Worm (Caenorhabditis elegans) whole organism, L1 larva: Measurements from ENCODE around the gene dhs-28.
A peak's percentile ranks its signal among the peaks of the same experiment; 100 is the strongest.

Experiments
- C34B4.2 ChIP-seq: sonication (generic microtip); optimal IDR thresholded peaks from 2 replicates; lab custom pipeline; 2017; ENCODE audit warnings: mild to moderate bottlenecking, missing genetic modification characterization, missing compliant biosample characterization
- Y116A8C.19 ChIP-seq: sonication (generic microtip); optimal IDR thresholded peaks from 2 replicates; lab custom pipeline; 2016; ENCODE audit warnings: missing compliant biosample characterization, missing genetic modification characterization, borderline replicate concordance
- aha-1 ChIP-seq: fragments of 150-350 bp; optimal IDR thresholded peaks from 2 replicates; lab custom pipeline; 2014; ENCODE audit warnings: missing biosample characterization, missing genetic modification characterization
- aly-2 ChIP-seq: fragments of 150-350 bp; optimal IDR thresholded peaks from 2 replicates; lab custom pipeline; 2014; ENCODE audit warnings: missing biosample characterization, missing genetic modification characterization
- blmp-1 ChIP-seq: fragments of 150-350 bp; optimal IDR thresholded peaks from 2 replicates; lab custom pipeline; 2014; ENCODE audit warnings: missing biosample characterization, missing genetic modification characterization
- ceh-63 ChIP-seq: fragments of 200-800 bp; sonication (Bioruptor generic); optimal IDR thresholded peaks from 2 replicates; lab custom pipeline; 2018; ENCODE audit warnings: mild to moderate bottlenecking, missing genetic modification characterization, missing compliant biosample characterization
- ceh-8 ChIP-seq: fragments of 200-800 bp; sonication (Bioruptor generic); optimal IDR thresholded peaks from 2 replicates; lab custom pipeline; 2018; ENCODE audit warnings: mild to moderate bottlenecking, missing genetic modification characterization, moderate library complexity, missing compliant biosample characterization
- ceh-88 ChIP-seq: fragments of 200-800 bp; sonication (Bioruptor generic); IDR thresholded peaks from 2 replicates; pipeline ENCODE4 v1.3.6; 2022; ENCODE audit warnings: missing genetic modification characterization, missing compliant biosample characterization
- ceh-90 ChIP-seq: sonication (generic microtip); optimal IDR thresholded peaks from 2 replicates; lab custom pipeline; 2016; ENCODE audit warnings: missing genetic modification characterization, missing compliant biosample characterization
- dpl-1 ChIP-seq, 3 experiments: fragments of 150-350 bp in 2 of 3; sonication (generic microtip) in 1 of 3; optimal IDR thresholded peaks; 2 replicates each; lab custom pipeline; 2014 to 2017; ENCODE audit warnings: missing biosample characterization in 3 of 3, missing genetic modification characterization in 3 of 3, missing genetic modification reagents in 3 of 3
- efl-1 ChIP-seq, 4 experiments: fragments of 150-350 bp; optimal IDR thresholded peaks in 3 of 4; peaks in 1 of 4; 1 replicate in 1 of 4; 2 replicates in 3 of 4; lab custom pipeline; 2014; ENCODE audit warnings: missing biosample characterization in 2 of 4, missing genetic modification characterization in 2 of 4, missing genetic modification reagents in 2 of 4
- elt-2 ChIP-seq: sonication (generic microtip); optimal IDR thresholded peaks from 2 replicates; lab custom pipeline; 2016; ENCODE audit warnings: missing genetic modification characterization, mild to moderate bottlenecking, inconsistent platforms, missing compliant biosample characterization, missing genetic modification reagents
- fkh-10 ChIP-seq: sonication (generic microtip); optimal IDR thresholded peaks from 2 replicates; lab custom pipeline; 2017; ENCODE audit warnings: missing biosample characterization, missing genetic modification reagents, missing genetic modification characterization
- fkh-4 ChIP-seq: sonication (generic microtip); optimal IDR thresholded peaks from 2 replicates; lab custom pipeline; 2016; ENCODE audit warnings: missing compliant biosample characterization, missing genetic modification characterization, borderline replicate concordance
- fkh-8 ChIP-seq: sonication (generic microtip); optimal IDR thresholded peaks from 2 replicates; lab custom pipeline; 2016; ENCODE audit warnings: mild to moderate bottlenecking, missing genetic modification characterization, missing compliant biosample characterization
- fos-1 ChIP-seq: fragments of 150-350 bp; optimal IDR thresholded peaks from 2 replicates; lab custom pipeline; 2014; ENCODE audit warnings: missing biosample characterization, missing genetic modification characterization
- hlh-17 ChIP-seq: fragments of 200-800 bp; sonication (Bioruptor generic); optimal IDR thresholded peaks from 2 replicates; lab custom pipeline; 2018; ENCODE audit warnings: missing genetic modification characterization, mild to moderate bottlenecking, missing compliant biosample characterization, moderate library complexity, borderline replicate concordance
- hpl-2 ChIP-seq: fragments of 150-350 bp; optimal IDR thresholded peaks from 2 replicates; lab custom pipeline; 2014; ENCODE audit warnings: missing biosample characterization, missing genetic modification reagents, missing genetic modification characterization
- isw-1 ChIP-seq: fragments of 200-800 bp; sonication (Bioruptor generic); IDR thresholded peaks from 2 replicates; pipeline ENCODE4 v1.3.6; 2022; ENCODE audit warnings: missing genetic modification characterization, missing compliant biosample characterization
- jun-1 ChIP-seq: fragments of 150-350 bp; optimal IDR thresholded peaks from 2 replicates; lab custom pipeline; 2014; ENCODE audit warnings: missing biosample characterization, missing genetic modification reagents, missing genetic modification characterization
- lin-13 ChIP-seq: fragments of 150-350 bp; optimal IDR thresholded peaks from 2 replicates; lab custom pipeline; 2014; ENCODE audit warnings: missing biosample characterization, missing genetic modification reagents, missing genetic modification characterization
- lin-14 ChIP-seq: fragments of 200-800 bp; sonication (Bioruptor generic); optimal IDR thresholded peaks from 2 replicates; lab custom pipeline; 2018; ENCODE audit warnings: mild to moderate bottlenecking, missing genetic modification characterization, moderate library complexity, missing compliant biosample characterization
- lin-15B ChIP-seq: fragments of 150-350 bp; sonication (generic microtip); optimal IDR thresholded peaks from 3 replicates; lab custom pipeline; 2014; ENCODE audit warnings: missing biosample characterization, missing genetic modification characterization
- lin-39 ChIP-seq: fragments of 150-350 bp; optimal IDR thresholded peaks from 2 replicates; lab custom pipeline; 2014; ENCODE audit warnings: missing biosample characterization, missing genetic modification reagents, missing genetic modification characterization
- mef-2 ChIP-seq: fragments of 150-350 bp; optimal IDR thresholded peaks from 2 replicates; lab custom pipeline; 2014; ENCODE audit warnings: missing biosample characterization, missing genetic modification characterization
- mep-1 ChIP-seq: fragments of 150-350 bp; optimal IDR thresholded peaks from 2 replicates; lab custom pipeline; 2014; ENCODE audit warnings: missing biosample characterization, missing genetic modification characterization
- nhr-11 ChIP-seq: fragments of 150-350 bp; optimal IDR thresholded peaks from 2 replicates; lab custom pipeline; 2014; ENCODE audit warnings: missing biosample characterization, missing genetic modification characterization
- nhr-12 ChIP-seq: sonication (generic microtip); optimal IDR thresholded peaks from 2 replicates; lab custom pipeline; 2017; ENCODE audit warnings: missing biosample characterization, missing genetic modification characterization
- nhr-19 ChIP-seq: fragments of 200-800 bp; sonication (Bioruptor generic); conservative IDR thresholded peaks from 2 replicates; pipeline ENCODE4 v1.3.6; 2022; ENCODE audit warnings: missing genetic modification characterization, missing compliant biosample characterization
- nhr-20 ChIP-seq: sonication (generic microtip); optimal IDR thresholded peaks from 2 replicates; lab custom pipeline; 2016; ENCODE audit warnings: mild to moderate bottlenecking, missing genetic modification characterization, missing compliant biosample characterization
- nhr-28 ChIP-seq: fragments of 150-350 bp; optimal IDR thresholded peaks from 2 replicates; lab custom pipeline; 2014; ENCODE audit warnings: missing biosample characterization, missing genetic modification characterization
- nhr-71 ChIP-seq: sonication (generic microtip); optimal IDR thresholded peaks from 2 replicates; lab custom pipeline; 2016; ENCODE audit warnings: mild to moderate bottlenecking, missing genetic modification characterization, moderate library complexity, missing compliant biosample characterization
- nhr-77 ChIP-seq: fragments of 150-350 bp; optimal IDR thresholded peaks from 2 replicates; lab custom pipeline; 2014; ENCODE audit warnings: missing biosample characterization, missing genetic modification characterization
- nhr-84 ChIP-seq: sonication (generic microtip); optimal IDR thresholded peaks from 2 replicates; lab custom pipeline; 2017; ENCODE audit warnings: missing biosample characterization, missing genetic modification characterization
- nhr-85 ChIP-seq: sonication (generic microtip); peaks from one replicate; lab custom pipeline; 2016; ENCODE audit warnings: missing genetic modification characterization, inconsistent platforms, missing compliant biosample characterization
- rnt-1 ChIP-seq: sonication (generic microtip); optimal IDR thresholded peaks from 2 replicates; lab custom pipeline; 2016; ENCODE audit warnings: mild to moderate bottlenecking, missing genetic modification characterization, moderate library complexity, missing compliant biosample characterization
- swsn-7 ChIP-seq: sonication (generic microtip); optimal IDR thresholded peaks from 2 replicates; lab custom pipeline; 2016; ENCODE audit warnings: missing genetic modification characterization, missing compliant biosample characterization
- tbx-2 ChIP-seq: sonication (generic microtip); optimal IDR thresholded peaks from 2 replicates; lab custom pipeline; 2016; ENCODE audit warnings: missing genetic modification characterization, missing compliant biosample characterization
- tlp-1 ChIP-seq: fragments of 150-350 bp; optimal IDR thresholded peaks from 2 replicates; lab custom pipeline; 2014; ENCODE audit warnings: missing biosample characterization, missing genetic modification characterization
- unc-62 ChIP-seq: fragments of 150-350 bp; optimal IDR thresholded peaks from 2 replicates; lab custom pipeline; 2014; ENCODE audit warnings: missing biosample characterization, missing genetic modification reagents, missing genetic modification characterization
- unc-86 ChIP-seq: sonication (generic microtip); optimal IDR thresholded peaks from 2 replicates; lab custom pipeline; 2016; ENCODE audit warnings: missing genetic modification characterization, missing compliant biosample characterization
- vab-15 ChIP-seq: sonication (generic microtip); optimal IDR thresholded peaks from 2 replicates; lab custom pipeline; 2017; ENCODE audit warnings: missing genotype, mild to moderate bottlenecking, missing genetic modification characterization, missing compliant biosample characterization
- zip-4 ChIP-seq: fragments of 200-800 bp; sonication (Bioruptor generic); optimal IDR thresholded peaks from 2 replicates; lab custom pipeline; 2018; ENCODE audit warnings: mild to moderate bottlenecking, missing genetic modification characterization, moderate library complexity, missing compliant biosample characterization
- ztf-11 ChIP-seq, 2 experiments: sonication (generic microtip); optimal IDR thresholded peaks; 2 replicates each; lab custom pipeline; 2016 to 2017; ENCODE audit warnings: missing genetic modification characterization in 2 of 2, missing biosample characterization in 1 of 2, missing compliant biosample characterization in 1 of 2
- ztf-4 ChIP-seq: fragments of 150-350 bp; optimal IDR thresholded peaks from 2 replicates; lab custom pipeline; 2014; ENCODE audit warnings: missing biosample characterization, missing genetic modification characterization

dhs-28 gene

ce11 chrX:6840670-6841308 is 22.6 kb downstream of the dhs-28 start, which contains the start of the genes glr-6 and asg-2 (continued):
- TF ChIP-seq tlp-1 (no peak), ceh-88 (GFP tag; lab: Robert Waterston, UW) (0 out of 2 replicates have a peak, but pooled peaks have one; percentile 26), blmp-1 (tag; lab: Kevin White, UChicago) (peak; percentile 76), mep-1 (peak; percentile 91), ztf-4 (tag; lab: Kevin White, UChicago) (peak; percentile 10), ceh-90 (tag; lab: Kevin White, UChicago) (no peak)

ce11 chrX:6844394-6845072 is 26.3 kb downstream of the dhs-28 start, which contains the start of gene C53B7.3:
TSS of gene C53B7.3 (plus strand) at chrX:6844755.
- no peak for TF ChIP-seq nhr-12 (tag; lab: Kevin White, UChicago)
- no peak for TF ChIP-seq lin-15B (tag; lab: Kevin White, UChicago)
- TF ChIP-seq rnt-1 (tag; lab: Kevin White, UChicago), result no peak
- no peak for TF ChIP-seq fos-1
- no peak for TF ChIP-seq ceh-63 (GFP tag; lab: Kevin White, UChicago)
- no peak for TF ChIP-seq aha-1
- peak; percentile 47 for TF ChIP-seq nhr-77 (tag; lab: Kevin White, UChicago)
- TF ChIP-seq nhr-28 (tag; lab: Kevin White, UChicago), result no peak
- no peak for TF ChIP-seq aly-2 (tag; lab: Kevin White, UChicago)
- TF ChIP-seq hpl-2 (GFP tag; lab: Kevin White, UChicago), result no peak
- no peak for TF ChIP-seq Y116A8C.19 (tag; lab: Kevin White, UChicago)
- TF ChIP-seq lin-39, result no peak
- TF ChIP-seq fkh-4 (tag; lab: Kevin White, UChicago), result no peak
- TF ChIP-seq ceh-88 (GFP tag; lab: Robert Waterston, UW), result no peak
- TF ChIP-seq isw-1 (GFP tag; lab: Robert Waterston, UW), result no peak
- no peak for TF ChIP-seq zip-4 (GFP tag; lab: Kevin White, UChicago)
- no peak for TF ChIP-seq efl-1 (optimal IDR thresholded peaks at IDR 0.05; lab: Kevin White, UChicago)
- peak in 1 of 2 experiments; percentile 47 for TF ChIP-seq efl-1 (GFP tag; optimal IDR thresholded peaks at IDR 0.05 in 1 of 2; lab: Kevin White, UChicago)
- peak; percentile 13 for TF ChIP-seq nhr-20 (tag; lab: Kevin White, UChicago)
- no peak for TF ChIP-seq ceh-8 (GFP tag; lab: Kevin White, UChicago)
- TF ChIP-seq nhr-19, result no peak
- no peak for TF ChIP-seq dpl-1 (GFP tag; optimal IDR thresholded peaks at IDR 0.05; lab: Kevin White, UChicago)
- no peak for TF ChIP-seq ztf-11 (tag; optimal IDR thresholded peaks at IDR 0.05; lab: Kevin White, UChicago)
- peak; percentile 66 for TF ChIP-seq tbx-2 (tag; lab: Kevin White, UChicago)

ce11 chrX:6845934-6846333 is 27.7 kb downstream of the dhs-28 start, which contains the start of gene C53B7.2:
TSS of gene C53B7.2 (plus strand) at chrX:6846234.
- no peak for TF ChIP-seq isw-1 (GFP tag; lab: Robert Waterston, UW)
- TF ChIP-seq lin-14, result peak; percentile 5
- TF ChIP-seq, all 84 proteins: peak for 1

- TF ChIP-seq nhr-84 (tag; lab: Kevin White, UChicago), result no peak
- no peak for TF ChIP-seq nhr-85 (tag; lab: Kevin White, UChicago)
- TF ChIP-seq ztf-11 (tag; optimal IDR thresholded peaks at IDR 0.05; lab: Kevin White, UChicago), result no peak
- no peak for TF ChIP-seq nhr-71 (tag; lab: Kevin White, UChicago)
- no peak for TF ChIP-seq elt-2
- TF ChIP-seq vab-15 (tag; lab: Kevin White, UChicago), result no peak
- TF ChIP-seq mef-2 (tag; lab: Kevin White, UChicago), result no peak
- TF ChIP-seq swsn-7 (tag; lab: Kevin White, UChicago), result no peak
- TF ChIP-seq lin-13, result no peak
- TF ChIP-seq fkh-8, result no peak
- no peak for TF ChIP-seq nhr-11 (tag; lab: Kevin White, UChicago)
- no peak for TF ChIP-seq hpl-2 (GFP tag; lab: Kevin White, UChicago)
- TF ChIP-seq fkh-10 (GFP tag; lab: Kevin White, UChicago), result no peak
- TF ChIP-seq unc-86 (tag; lab: Kevin White, UChicago), result no peak
- TF ChIP-seq hlh-17 (GFP tag; lab: Kevin White, UChicago), result no peak
- no peak for TF ChIP-seq C34B4.2 (tag; lab: Kevin White, UChicago)
- no peak for TF ChIP-seq isw-1 (GFP tag; lab: Robert Waterston, UW)
- no peak for TF ChIP-seq jun-1 (tag; lab: Kevin White, UChicago)
- TF ChIP-seq unc-62 (GFP tag; lab: Kevin White, UChicago), result no peak
- TF ChIP-seq, all 84 proteins: peak for 0
Observed at ce11 chrX:6848596-6848995, 30.4 kb downstream of the dhs-28 start.
